Worm (Caenorhabditis elegans) whole organism, L4 larva: ENCODE measurements around the gene Y69H2.10.

Source experiments
- F10B5.3 ChIP-seq: sonication (generic microtip); optimal IDR thresholded peaks from 2 replicates; lab custom pipeline; 2016; ENCODE audit warnings: mild to moderate bottlenecking, missing genetic modification characterization, missing compliant biosample characterization
- F26F4.8 ChIP-seq: fragments of 200-800 bp; sonication (Bioruptor generic); conservative IDR thresholded peaks from 2 replicates; pipeline ENCODE4 v1.3.6; 2022; ENCODE audit warnings: missing genetic modification characterization, missing compliant biosample characterization
- F37D6.2 ChIP-seq: sonication (generic microtip); optimal IDR thresholded peaks from 2 replicates; lab custom pipeline; 2016; ENCODE audit warnings: mild to moderate bottlenecking, missing genetic modification characterization, missing compliant biosample characterization
- F44E2.7 ChIP-seq: fragments of 200-800 bp; sonication (Bioruptor generic); IDR thresholded peaks from 2 replicates; pipeline ENCODE4 v2.1.2; 2022; ENCODE audit warnings: missing genetic modification characterization, missing compliant biosample characterization
- F49E8.2 ChIP-seq: sonication (generic microtip); optimal IDR thresholded peaks from 2 replicates; lab custom pipeline; 2016; ENCODE audit warnings: missing compliant biosample characterization, mild to moderate bottlenecking, missing genetic modification characterization, borderline replicate concordance
- Y105C5A.15 ChIP-seq: fragments of 200-800 bp; sonication (Bioruptor generic); IDR thresholded peaks from 2 replicates; pipeline ENCODE4 v1.3.6; 2022; ENCODE audit warnings: missing genetic modification characterization, missing compliant biosample characterization
- Y48G9A.11 ChIP-seq: fragments of 200-800 bp; sonication (Bioruptor generic); IDR thresholded peaks from 2 replicates; pipeline ENCODE4 v1.3.6; 2022; ENCODE audit warnings: missing genetic modification reagents, missing genetic modification characterization, missing compliant biosample characterization
- ZK546.5 ChIP-seq, 2 experiments: sonication (generic microtip); optimal IDR thresholded peaks; 2 replicates each; lab custom pipeline; 2017; ENCODE audit warnings: missing biosample characterization in 2 of 2, missing genetic modification characterization in 2 of 2
- aha-1 ChIP-seq: fragments of 150-350 bp; peaks from one replicate; lab custom pipeline; 2014; ENCODE audit warnings: missing biosample characterization, missing genetic modification characterization
- attf-4 ChIP-seq: sonication (generic microtip); optimal IDR thresholded peaks from 3 replicates; lab custom pipeline; 2017; ENCODE audit warnings: missing biosample characterization, missing genetic modification characterization
- ceh-20 ChIP-seq: fragments of 200-800 bp; sonication (Bioruptor generic); IDR thresholded peaks from 2 replicates; pipeline ENCODE4 v1.3.6; 2022; ENCODE audit warnings: missing genetic modification reagents, missing genetic modification characterization, missing compliant biosample characterization
- ceh-62 ChIP-seq: sonication (generic microtip); optimal IDR thresholded peaks from 2 replicates; lab custom pipeline; 2017; ENCODE audit warnings: missing biosample characterization, missing genetic modification characterization
- ceh-82 ChIP-seq: sonication (generic microtip); optimal IDR thresholded peaks from 2 replicates; lab custom pipeline; 2017; ENCODE audit warnings: missing biosample characterization, missing genetic modification characterization
- daf-12 ChIP-seq: fragments of 150-350 bp; optimal IDR thresholded peaks from 2 replicates; lab custom pipeline; 2014; ENCODE audit warnings: missing biosample characterization, missing genetic modification reagents, missing genetic modification characterization
- daf-16 ChIP-seq, 3 experiments: sonication (generic microtip); optimal IDR thresholded peaks; 2 replicates each; lab custom pipeline; 2016 to 2017; ENCODE audit warnings: missing genetic modification characterization in 3 of 3, missing genetic modification reagents in 3 of 3, mild to moderate bottlenecking in 2 of 3, missing compliant biosample characterization in 2 of 3, missing biosample characterization in 1 of 3, moderate library complexity in 1 of 3
- dmd-6 ChIP-seq: fragments of 200-800 bp; sonication (Bioruptor generic); IDR thresholded peaks from 2 replicates; pipeline ENCODE4 v1.3.6; 2022; ENCODE audit warnings: missing genetic modification reagents, missing genetic modification characterization, missing compliant biosample characterization
- dmd-8 ChIP-seq: fragments of 200-800 bp; sonication (Bioruptor generic); IDR thresholded peaks from 2 replicates; pipeline ENCODE4 v1.3.6; 2022; ENCODE audit warnings: missing genetic modification characterization, missing compliant biosample characterization
- dmd-9 ChIP-seq: fragments of 200-800 bp; sonication (Bioruptor generic); IDR thresholded peaks from 2 replicates; pipeline ENCODE4 v1.3.6; 2022; ENCODE audit warnings: missing genetic modification reagents, missing genetic modification characterization, missing compliant biosample characterization
- dpl-1 ChIP-seq: fragments of 150-350 bp; optimal IDR thresholded peaks from 2 replicates; lab custom pipeline; 2014; ENCODE audit warnings: missing biosample characterization, missing genetic modification reagents, missing genetic modification characterization
- hif-1 ChIP-seq, 2 experiments: sonication (generic microtip); optimal IDR thresholded peaks; 2 replicates each; lab custom pipeline; 2016 to 2017; ENCODE audit warnings: missing compliant biosample characterization in 2 of 2, missing genetic modification characterization in 2 of 2, missing genetic modification reagents in 2 of 2, missing genotype in 2 of 2, mild to moderate bottlenecking in 1 of 2
- jun-1 ChIP-seq: fragments of 150-350 bp; optimal IDR thresholded peaks from 2 replicates; lab custom pipeline; 2014; ENCODE audit warnings: missing biosample characterization, missing genetic modification reagents, missing genetic modification characterization
- lin-1 ChIP-seq: fragments of 200-800 bp; sonication (Bioruptor generic); IDR thresholded peaks from 2 replicates; pipeline ENCODE4 v1.3.6; 2022; ENCODE audit warnings: missing genetic modification reagents, missing genetic modification characterization, missing compliant biosample characterization
- lin-38 ChIP-seq: fragments of 200-800 bp; sonication (Bioruptor generic); IDR thresholded peaks from 2 replicates; pipeline ENCODE4 v1.3.6; 2022; ENCODE audit warnings: missing genetic modification reagents, missing genetic modification characterization, missing compliant biosample characterization
- lin-39 ChIP-seq: fragments of 150-350 bp; optimal IDR thresholded peaks from 2 replicates; lab custom pipeline; 2014; ENCODE audit warnings: missing biosample characterization, missing genetic modification reagents, missing genetic modification characterization
- lsy-2 ChIP-seq, 2 experiments: fragments of 150-350 bp in 1 of 2; sonication (generic microtip) in 1 of 2; optimal IDR thresholded peaks; 2 replicates each; lab custom pipeline; 2014 to 2017; ENCODE audit warnings: missing biosample characterization in 2 of 2, missing genetic modification characterization in 2 of 2
- mes-2 ChIP-seq: sonication (generic microtip); optimal IDR thresholded peaks from 2 replicates; lab custom pipeline; 2016; ENCODE audit warnings: missing genotype, mild to moderate bottlenecking, missing genetic modification characterization, missing compliant biosample characterization; ENCODE audit not compliant: poor library complexity, severe bottlenecking
- nhr-10 ChIP-seq: fragments of 150-350 bp; optimal IDR thresholded peaks from 2 replicates; lab custom pipeline; 2014; ENCODE audit warnings: missing biosample characterization, missing genetic modification characterization
- nhr-111 ChIP-seq: fragments of 200-800 bp; sonication (Bioruptor generic); optimal IDR thresholded peaks from 2 replicates; lab custom pipeline; 2018; ENCODE audit warnings: mild to moderate bottlenecking, missing genetic modification characterization, missing compliant biosample characterization
- nhr-237 ChIP-seq: sonication (generic microtip); optimal IDR thresholded peaks from 2 replicates; lab custom pipeline; 2017; ENCODE audit warnings: missing biosample characterization, missing genetic modification characterization
- nhr-25 ChIP-seq: sonication (generic microtip); optimal IDR thresholded peaks from 2 replicates; lab custom pipeline; 2017; ENCODE audit warnings: missing genetic modification characterization, mild to moderate bottlenecking, missing compliant biosample characterization, antibody characterized with exemption, moderate library complexity, borderline replicate concordance; ENCODE audit not compliant: insufficient read depth
- nhr-48 ChIP-seq: sonication (generic microtip); optimal IDR thresholded peaks from 2 replicates; lab custom pipeline; 2016; ENCODE audit warnings: mild to moderate bottlenecking, missing genetic modification characterization, missing compliant biosample characterization
- nhr-6 ChIP-seq: fragments of 150-350 bp; optimal IDR thresholded peaks from 2 replicates; lab custom pipeline; 2014; ENCODE audit warnings: missing biosample characterization, missing genetic modification characterization
- nhr-77 ChIP-seq: fragments of 150-350 bp; optimal IDR thresholded peaks from 2 replicates; lab custom pipeline; 2014; ENCODE audit warnings: missing biosample characterization, missing genetic modification characterization
- pha-4 ChIP-seq, 2 experiments: fragments of 150-350 bp in 1 of 2; fragments of 200-800 bp in 1 of 2; sonication (Bioruptor generic) in 1 of 2; IDR thresholded peaks in 1 of 2; optimal IDR thresholded peaks in 1 of 2; 2 replicates each; pipeline versions ENCODE4 v1.3.6 to Lab custom; 2014 to 2022; ENCODE audit warnings: missing genetic modification characterization in 2 of 2, missing genetic modification reagents in 2 of 2, missing biosample characterization in 1 of 2, missing compliant biosample characterization in 1 of 2
- rbr-2 ChIP-seq: sonication (generic microtip); optimal IDR thresholded peaks from 2 replicates; lab custom pipeline; 2016; ENCODE audit warnings: missing genotype, missing genetic modification characterization, missing compliant biosample characterization
- set-16 ChIP-seq: fragments of 200-800 bp; sonication (Bioruptor generic); IDR thresholded peaks from 2 replicates; pipeline ENCODE4 v1.3.6; 2022; ENCODE audit warnings: missing genetic modification reagents, missing genetic modification characterization, missing compliant biosample characterization
- spr-3 ChIP-seq: fragments of 200-800 bp; sonication (Bioruptor generic); optimal IDR thresholded peaks from 2 replicates; lab custom pipeline; 2018; ENCODE audit warnings: mild to moderate bottlenecking, missing genetic modification characterization, missing compliant biosample characterization
- tra-1 ChIP-seq: fragments of 200-800 bp; sonication (Bioruptor generic); IDR thresholded peaks from 2 replicates; pipeline ENCODE4 v1.3.6; 2022; ENCODE audit warnings: missing genetic modification reagents, missing genetic modification characterization, missing compliant biosample characterization
- unc-39 ChIP-seq: sonication (generic microtip); optimal IDR thresholded peaks from 2 replicates; lab custom pipeline; 2017; ENCODE audit warnings: missing biosample characterization, missing genetic modification characterization
- unc-62 ChIP-seq, 3 experiments: fragments of 150-350 bp in 1 of 3; sonication (generic microtip); optimal IDR thresholded peaks in 2 of 3; peaks in 1 of 3; 1 replicate in 1 of 3; 2 replicates in 2 of 3; lab custom pipeline; 2014 to 2017; ENCODE audit warnings: missing biosample characterization in 3 of 3, missing genetic modification characterization in 3 of 3, missing genetic modification reagents in 3 of 3, missing genotype in 1 of 3
- zag-1 ChIP-seq: fragments of 150-350 bp; optimal IDR thresholded peaks from 2 replicates; lab custom pipeline; 2014; ENCODE audit warnings: missing biosample characterization, missing genetic modification characterization
- zip-2 ChIP-seq: fragments of 150-350 bp; optimal IDR thresholded peaks from 2 replicates; lab custom pipeline; 2014; ENCODE audit warnings: missing biosample characterization, missing genetic modification characterization

The Y69H2.10 gene

ce11 chrV:18719956-18720489, 49.9 kb downstream of the Y69H2.10 start, which contains the start of gene Y17D7C.2 (continued):
- TF ChIP-seq attf-4 (tag; lab: Kevin White, UChicago) (no peak), zip-2 (no peak), ZK546.5 (tag; optimal IDR thresholded peaks at IDR 0.05; lab: Kevin White, UChicago) (no peak), set-16 (GFP tag; lab: Robert Waterston, UW) (0 out of 2 replicates have a peak, but pooled peaks have one; percentile 24), ceh-20 (GFP tag; lab: Robert Waterston, UW) (no peak), Y48G9A.11 (GFP tag; lab: Robert Waterston, UW) (0 out of 2 replicates have a peak, but pooled peaks have one; percentile 46), F10B5.3 (no peak), lsy-2 (tag; optimal IDR thresholded peaks at IDR 0.05; lab: Kevin White, UChicago) (no peak), unc-39 (tag; lab: Kevin White, UChicago) (no peak), daf-16 (GFP tag; optimal IDR thresholded peaks at IDR 0.05; lab: Kevin White, UChicago) (no peak), daf-16 (tag; optimal IDR thresholded peaks at IDR 0.05; lab: Kevin White, UChicago) (peak; percentile 58)

ce11 chrV:18721873-18722272, 51.8 kb downstream of the Y69H2.10 start:
- TF ChIP-seq unc-62 (GFP tag; optimal IDR thresholded peaks at IDR 0.05 in 1 of 2; lab: Kevin White, UChicago), result peak in 1 of 2 experiments; percentile 93
- TF ChIP-seq unc-62 (tag; optimal IDR thresholded peaks at IDR 0.05; lab: Kevin White, UChicago), result no peak
- no peak for TF ChIP-seq nhr-77 (tag; lab: Kevin White, UChicago)
- peak; percentile 87 for TF ChIP-seq aha-1 (tag; lab: Kevin White, UChicago)
- TF ChIP-seq, all 104 proteins: peak for 2

- peak; percentile 55; the same call in 1 of the 2 replicates for TF ChIP-seq dmd-9 (GFP tag; lab: Robert Waterston, UW)
- no peak for TF ChIP-seq nhr-10
- peak; percentile 59 for TF ChIP-seq set-16 (GFP tag; lab: Robert Waterston, UW)
- TF ChIP-seq F49E8.2 (tag; lab: Kevin White, UChicago), result no peak
- TF ChIP-seq mes-2, result no peak
- TF ChIP-seq lin-1 (GFP tag; lab: Robert Waterston, UW), result no peak
- TF ChIP-seq tra-1 (GFP tag; lab: Robert Waterston, UW), result no peak
- no peak for TF ChIP-seq nhr-48 (tag; lab: Kevin White, UChicago)
- no peak for TF ChIP-seq zag-1 (tag; lab: Kevin White, UChicago)
- no peak for TF ChIP-seq dmd-6
- no peak for TF ChIP-seq nhr-25 (tag; lab: Kevin White, UChicago)
- no peak for TF ChIP-seq dpl-1 (GFP tag; lab: Kevin White, UChicago)
- TF ChIP-seq Y105C5A.15, result no peak
- TF ChIP-seq, all 104 proteins: peak for 2
Measured at ce11 chrV:18722510-18723299, 52.6 kb downstream of the Y69H2.10 start.

- TF ChIP-seq daf-12 (tag; lab: Kevin White, UChicago) (no peak), nhr-6 (tag; lab: Kevin White, UChicago) (peak; percentile 95), ceh-82 (tag; lab: Kevin White, UChicago) (no peak), dmd-8 (no peak), F37D6.2 (tag; lab: Kevin White, UChicago) (peak; percentile 82), nhr-237 (no peak), ceh-20 (GFP tag; lab: Robert Waterston, UW) (no peak), F26F4.8 (GFP tag; lab: Robert Waterston, UW) (no peak), pha-4 (GFP tag; IDR thresholded peaks at IDR 0.05; lab: Robert Waterston, UW) (no peak), pha-4 (tag; optimal IDR thresholded peaks at IDR 0.05; lab: Kevin White, UChicago) (peak; percentile 79), rbr-2 (tag; lab: Kevin White, UChicago) (peak; percentile 86), nhr-10 (no peak), F44E2.7 (GFP tag; lab: Robert Waterston, UW) (no peak), spr-3 (no peak), nhr-111 (GFP tag; lab: Kevin White, UChicago) (no peak), jun-1 (tag; lab: Kevin White, UChicago) (peak; percentile 28), hif-1 (tag; optimal IDR thresholded peaks at IDR 0.05; lab: Kevin White, UChicago) (peak in 1 of 2 experiments; percentile 19), lin-39 (tag; lab: Kevin White, UChicago) (no peak), Y48G9A.11 (GFP tag; lab: Robert Waterston, UW) (no peak), lin-38 (GFP tag; lab: Robert Waterston, UW) (no peak; the same call in none of the 2 replicates), ceh-62 (tag; lab: Kevin White, UChicago) (no peak), aha-1 (tag; lab: Kevin White, UChicago) (peak; percentile 97), daf-16 (GFP tag; optimal IDR thresholded peaks at IDR 0.05; lab: Kevin White, UChicago) (no peak), daf-16 (tag; optimal IDR thresholded peaks at IDR 0.05; lab: Kevin White, UChicago) (peak; percentile 89)
Measured at ce11 chrV:18723604-18724003, 53.5 kb downstream of the Y69H2.10 start.
